Worm (Caenorhabditis elegans) whole organism, late embryonic: ENCODE measurements around the gene nlp-30.

ENCODE experiments used
- ceh-2 ChIP-seq: sonication (generic microtip); optimal IDR thresholded peaks from 2 replicates; lab custom pipeline; 2016; ENCODE audit warnings: missing genotype, missing genetic modification characterization, missing compliant biosample characterization
- ets-4 ChIP-seq: sonication (generic microtip); optimal IDR thresholded peaks from 2 replicates; lab custom pipeline; 2016; ENCODE audit warnings: missing genetic modification characterization, missing compliant biosample characterization
- fax-1 ChIP-seq: sonication (generic microtip); optimal IDR thresholded peaks from 2 replicates; lab custom pipeline; 2016; ENCODE audit warnings: missing genotype, missing genetic modification characterization, missing compliant biosample characterization
- sox-2 ChIP-seq: fragments of 200-800 bp; sonication (Bioruptor generic); IDR thresholded peaks from 2 replicates; pipeline ENCODE4 v1.3.6; 2022; ENCODE audit warnings: missing genetic modification reagents, missing genetic modification characterization, missing compliant biosample characterization
- ttx-3 ChIP-seq: sonication (generic microtip); optimal IDR thresholded peaks from 2 replicates; lab custom pipeline; 2016; ENCODE audit warnings: missing genetic modification reagents, missing genetic modification characterization, missing compliant biosample characterization

ce11 chrV:3938789-3939188, 43.0 kb upstream of the nlp-30 start, which contains the start of gene cyp-35B1:
- TF ChIP-seq ttx-3 (tag; lab: Kevin White, UChicago) (no peak), ets-4 (tag; lab: Kevin White, UChicago) (no peak), sox-2 (GFP tag; lab: Robert Waterston, UW) (no peak), ceh-2 (tag; lab: Kevin White, UChicago) (no peak), fax-1 (no peak)
